Worm (Caenorhabditis elegans) whole organism, young adult: ENCODE data around the gene F41E6.17.

Experiments used
- B0336.3 ChIP-seq: fragments of 200-800 bp; sonication (Bioruptor generic); IDR thresholded peaks from 2 replicates; pipeline ENCODE4 v1.3.6; 2022; ENCODE audit warnings: missing genetic modification characterization, missing compliant biosample characterization
- C06A6.2 ChIP-seq: fragments of 200-800 bp; sonication (Bioruptor generic); conservative IDR thresholded peaks from 2 replicates; pipeline ENCODE4 v1.3.6; 2022; ENCODE audit warnings: missing genetic modification characterization, missing compliant biosample characterization
- C17E4.6 ChIP-seq: fragments of 200-800 bp; sonication (Bioruptor generic); IDR thresholded peaks from 2 replicates; pipeline ENCODE4 v1.3.6; 2022; ENCODE audit warnings: missing genetic modification reagents, missing genetic modification characterization, missing compliant biosample characterization
- F22D6.2 ChIP-seq: sonication (generic microtip); optimal IDR thresholded peaks from 2 replicates; lab custom pipeline; 2016; ENCODE audit warnings: mild to moderate bottlenecking, missing genetic modification characterization, missing compliant biosample characterization
- F37B4.10 ChIP-seq: fragments of 200-800 bp; sonication (Bioruptor generic); IDR thresholded peaks from 2 replicates; pipeline ENCODE4 v1.3.6; 2022; ENCODE audit warnings: missing genetic modification characterization, missing compliant biosample characterization
- F39B2.1 ChIP-seq: fragments of 200-800 bp; sonication (Bioruptor generic); IDR thresholded peaks from 2 replicates; pipeline ENCODE4 v1.3.6; 2022; ENCODE audit warnings: missing genetic modification reagents, missing genetic modification characterization, missing compliant biosample characterization
- F52B5.7 ChIP-seq: sonication (generic microtip); optimal IDR thresholded peaks from 2 replicates; lab custom pipeline; 2016; ENCODE audit warnings: mild to moderate bottlenecking, missing genetic modification characterization, missing compliant biosample characterization
- F57A8.1 ChIP-seq: fragments of 200-800 bp; sonication (Bioruptor generic); optimal IDR thresholded peaks from 2 replicates; lab custom pipeline; 2018; ENCODE audit warnings: mild to moderate bottlenecking, missing genetic modification characterization, moderate library complexity, missing compliant biosample characterization
- K11D2.4 ChIP-seq: fragments of 200-800 bp; sonication (Bioruptor generic); IDR thresholded peaks from 2 replicates; pipeline ENCODE4 v1.3.6; 2022; ENCODE audit warnings: missing genetic modification reagents, missing genetic modification characterization, missing compliant biosample characterization
- K12H6.12 ChIP-seq: fragments of 200-800 bp; sonication (Bioruptor generic); optimal IDR thresholded peaks from 2 replicates; lab custom pipeline; 2018; ENCODE audit warnings: mild to moderate bottlenecking, missing genetic modification characterization, missing compliant biosample characterization
- T07F8.4 ChIP-seq: sonication (generic microtip); optimal IDR thresholded peaks from 2 replicates; lab custom pipeline; 2016; ENCODE audit warnings: mild to moderate bottlenecking, missing genetic modification characterization, moderate library complexity, missing compliant biosample characterization
- Y53G8AR.9 ChIP-seq: fragments of 200-800 bp; sonication (Bioruptor generic); conservative IDR thresholded peaks from 2 replicates; pipeline ENCODE4 v1.3.6; 2022; ENCODE audit warnings: missing genetic modification reagents, missing genetic modification characterization, missing compliant biosample characterization
- Y56A3A.18 ChIP-seq: fragments of 200-800 bp; sonication (Bioruptor generic); IDR thresholded peaks from 2 replicates; pipeline ENCODE4 v1.3.6; 2022; ENCODE audit warnings: missing genetic modification reagents, missing genetic modification characterization, missing compliant biosample characterization
- Y67H2A.10 ChIP-seq: fragments of 200-800 bp; sonication (Bioruptor generic); conservative IDR thresholded peaks from 2 replicates; pipeline ENCODE4 v1.3.6; 2022; ENCODE audit warnings: missing genetic modification reagents, missing genetic modification characterization, missing compliant biosample characterization
- Y95B8A.8 ChIP-seq: fragments of 200-800 bp; sonication (Bioruptor generic); IDR thresholded peaks from 2 replicates; pipeline ENCODE4 v1.3.6; 2022; ENCODE audit warnings: missing genetic modification reagents, missing genetic modification characterization, missing compliant biosample characterization
- ama-1 ChIP-seq, 3 experiments: fragments of 150-350 bp in 1 of 3; sonication (generic microtip) in 2 of 3; optimal IDR thresholded peaks; 2 replicates each; lab custom pipeline; 2014 to 2018; ENCODE audit warnings: missing biosample characterization in 2 of 3, missing genetic modification characterization in 2 of 3, missing genetic modification reagents in 2 of 3
- atf-7 ChIP-seq: sonication (generic microtip); optimal IDR thresholded peaks from 2 replicates; lab custom pipeline; 2017; ENCODE audit warnings: mild to moderate bottlenecking, missing genetic modification characterization, missing compliant biosample characterization
- attf-6 ChIP-seq: fragments of 200-800 bp; sonication (Bioruptor generic); IDR thresholded peaks from 2 replicates; pipeline ENCODE4 v1.3.6; 2022; ENCODE audit warnings: missing genetic modification reagents, missing genetic modification characterization, missing compliant biosample characterization
- bed-1 ChIP-seq: fragments of 200-800 bp; sonication (Bioruptor generic); IDR thresholded peaks from 2 replicates; pipeline ENCODE4 v1.3.6; 2022; ENCODE audit warnings: missing genetic modification reagents, missing genetic modification characterization, missing compliant biosample characterization
- cebp-2 ChIP-seq: fragments of 200-800 bp; sonication (Bioruptor generic); IDR thresholded peaks from 2 replicates; pipeline ENCODE4 v1.3.6; 2022; ENCODE audit warnings: missing genetic modification characterization, missing compliant biosample characterization
- ceh-79 ChIP-seq: sonication (generic microtip); optimal IDR thresholded peaks from 2 replicates; lab custom pipeline; 2017; ENCODE audit warnings: mild to moderate bottlenecking, missing genetic modification characterization, missing compliant biosample characterization
- chd-7 ChIP-seq: sonication (generic microtip); optimal IDR thresholded peaks from 2 replicates; lab custom pipeline; 2016; ENCODE audit warnings: mild to moderate bottlenecking, missing genetic modification characterization, moderate library complexity, missing compliant biosample characterization
- egl-18 ChIP-seq: fragments of 200-800 bp; sonication (Bioruptor generic); IDR thresholded peaks from 2 replicates; pipeline ENCODE4 v1.3.6; 2022; ENCODE audit warnings: missing genetic modification reagents, missing genetic modification characterization, missing compliant biosample characterization
- egl-44 ChIP-seq: fragments of 200-800 bp; sonication (Bioruptor generic); IDR thresholded peaks from 2 replicates; pipeline ENCODE4 v1.3.6; 2022; ENCODE audit warnings: missing genetic modification reagents, missing genetic modification characterization, missing compliant biosample characterization
- egrh-3 ChIP-seq: fragments of 200-800 bp; sonication (Bioruptor generic); IDR thresholded peaks from 2 replicates; pipeline ENCODE4 v1.3.6; 2022; ENCODE audit warnings: missing genetic modification reagents, missing genetic modification characterization, missing compliant biosample characterization
- ets-4 ChIP-seq: fragments of 200-800 bp; sonication (Bioruptor generic); optimal IDR thresholded peaks from 2 replicates; lab custom pipeline; 2018; ENCODE audit warnings: mild to moderate bottlenecking, missing genetic modification characterization, missing compliant biosample characterization
- hlh-12 ChIP-seq: sonication (generic microtip); optimal IDR thresholded peaks from 2 replicates; lab custom pipeline; 2016; ENCODE audit warnings: missing genetic modification characterization, missing compliant biosample characterization
- hrde-1 ChIP-seq: sonication (generic microtip); optimal IDR thresholded peaks from 2 replicates; lab custom pipeline; 2016; ENCODE audit warnings: missing genetic modification characterization, mild to moderate bottlenecking, missing compliant biosample characterization, moderate library complexity, missing genotype, missing genetic modification reagents, borderline replicate concordance
- hsf-1 ChIP-seq: fragments of 200-800 bp; sonication (Bioruptor generic); IDR thresholded peaks from 2 replicates; pipeline ENCODE4 v1.3.6; 2022; ENCODE audit warnings: missing genetic modification reagents, missing genetic modification characterization, missing compliant biosample characterization
- lir-1 ChIP-seq: fragments of 200-800 bp; sonication (Bioruptor generic); conservative IDR thresholded peaks from 2 replicates; pipeline ENCODE4 v1.3.6; 2022; ENCODE audit warnings: missing genetic modification reagents, missing genetic modification characterization, missing compliant biosample characterization
- madf-10 ChIP-seq: sonication (generic microtip); optimal IDR thresholded peaks from 2 replicates; lab custom pipeline; 2016; ENCODE audit warnings: mild to moderate bottlenecking, missing genetic modification characterization, missing compliant biosample characterization
- madf-6 ChIP-seq: fragments of 200-800 bp; sonication (Bioruptor generic); IDR thresholded peaks from 2 replicates; pipeline ENCODE4 v1.3.6; 2022; ENCODE audit warnings: missing genetic modification reagents, missing genetic modification characterization, missing compliant biosample characterization
- madf-8 ChIP-seq: fragments of 200-800 bp; sonication (Bioruptor generic); conservative IDR thresholded peaks from 2 replicates; pipeline ENCODE4 v1.3.6; 2022; ENCODE audit warnings: missing genetic modification reagents, missing genetic modification characterization, missing compliant biosample characterization
- mes-4 ChIP-seq: sonication (generic microtip); optimal IDR thresholded peaks from 2 replicates; lab custom pipeline; 2016; ENCODE audit warnings: missing genotype, missing genetic modification characterization, missing compliant biosample characterization
- mxl-1 ChIP-seq: sonication (generic microtip); optimal IDR thresholded peaks from 2 replicates; lab custom pipeline; 2016; ENCODE audit warnings: missing genetic modification characterization, missing compliant biosample characterization
- nfyb-1 ChIP-seq: fragments of 200-800 bp; sonication (Bioruptor generic); IDR thresholded peaks from 2 replicates; pipeline ENCODE4 v1.3.6; 2022; ENCODE audit warnings: missing genetic modification reagents, missing genetic modification characterization, missing compliant biosample characterization
- nhr-80 ChIP-seq: sonication (generic microtip); optimal IDR thresholded peaks from 2 replicates; lab custom pipeline; 2016; ENCODE audit warnings: missing genetic modification characterization, missing compliant biosample characterization
- pbrm-1 ChIP-seq: fragments of 200-800 bp; sonication (Bioruptor generic); IDR thresholded peaks from 2 replicates; pipeline ENCODE4 v1.3.6; 2022; ENCODE audit warnings: missing genetic modification reagents, missing genetic modification characterization, missing compliant biosample characterization
- rec-8 ChIP-seq, 2 experiments: sonication (generic microtip); optimal IDR thresholded peaks; 2 replicates each; lab custom pipeline; 2016; ENCODE audit warnings: mild to moderate bottlenecking in 2 of 2, missing genetic modification characterization in 2 of 2, missing genetic modification reagents in 2 of 2, missing genotype in 2 of 2, missing biosample characterization in 1 of 2, missing compliant biosample characterization in 1 of 2, moderate library complexity in 1 of 2
- snpc-1.3 ChIP-seq: sonication (generic microtip); optimal IDR thresholded peaks from 2 replicates; lab custom pipeline; 2017; ENCODE audit warnings: missing genetic modification characterization, mild to moderate bottlenecking, missing compliant biosample characterization, antibody characterized with exemption, moderate library complexity, missing genotype, missing genetic modification reagents; ENCODE audit not compliant: insufficient read depth
- snpc-4 ChIP-seq, 5 experiments: fragments of 150-350 bp in 1 of 5; sonication (generic microtip) in 4 of 5; optimal IDR thresholded peaks; 2 replicates each; lab custom pipeline; 2014 to 2018; ENCODE audit warnings: missing genetic modification characterization in 5 of 5, missing biosample characterization in 3 of 5, antibody characterized with exemption in 2 of 5, mild to moderate bottlenecking in 2 of 5, missing compliant biosample characterization in 2 of 5, missing genotype in 2 of 5, moderate library complexity in 2 of 5, missing genetic modification reagents in 1 of 5
- sptf-2 ChIP-seq: fragments of 200-800 bp; sonication (Bioruptor generic); optimal IDR thresholded peaks from 2 replicates; lab custom pipeline; 2018; ENCODE audit warnings: mild to moderate bottlenecking, missing genetic modification characterization, missing compliant biosample characterization
- tlf-1 ChIP-seq: fragments of 200-800 bp; sonication (Bioruptor generic); optimal IDR thresholded peaks from 2 replicates; lab custom pipeline; 2018; ENCODE audit warnings: mild to moderate bottlenecking, missing genetic modification characterization, missing compliant biosample characterization
- unc-130 ChIP-seq: sonication (generic microtip); optimal IDR thresholded peaks from 2 replicates; lab custom pipeline; 2016; ENCODE audit warnings: missing genetic modification reagents, missing genetic modification characterization, missing compliant biosample characterization
- ztf-22 ChIP-seq: fragments of 200-800 bp; sonication (Bioruptor generic); optimal IDR thresholded peaks from 2 replicates; lab custom pipeline; 2018; ENCODE audit warnings: mild to moderate bottlenecking, missing genetic modification characterization, moderate library complexity, missing compliant biosample characterization
- ztf-26 ChIP-seq: sonication (generic microtip); optimal IDR thresholded peaks from 2 replicates; lab custom pipeline; 2017; ENCODE audit warnings: missing genetic modification characterization, missing compliant biosample characterization
- ztf-28 ChIP-seq: fragments of 200-800 bp; sonication (Bioruptor generic); IDR thresholded peaks from 2 replicates; pipeline ENCODE4 v1.3.6; 2022; ENCODE audit warnings: missing genetic modification reagents, missing genetic modification characterization, missing compliant biosample characterization

Gene F41E6.17

DNA sequence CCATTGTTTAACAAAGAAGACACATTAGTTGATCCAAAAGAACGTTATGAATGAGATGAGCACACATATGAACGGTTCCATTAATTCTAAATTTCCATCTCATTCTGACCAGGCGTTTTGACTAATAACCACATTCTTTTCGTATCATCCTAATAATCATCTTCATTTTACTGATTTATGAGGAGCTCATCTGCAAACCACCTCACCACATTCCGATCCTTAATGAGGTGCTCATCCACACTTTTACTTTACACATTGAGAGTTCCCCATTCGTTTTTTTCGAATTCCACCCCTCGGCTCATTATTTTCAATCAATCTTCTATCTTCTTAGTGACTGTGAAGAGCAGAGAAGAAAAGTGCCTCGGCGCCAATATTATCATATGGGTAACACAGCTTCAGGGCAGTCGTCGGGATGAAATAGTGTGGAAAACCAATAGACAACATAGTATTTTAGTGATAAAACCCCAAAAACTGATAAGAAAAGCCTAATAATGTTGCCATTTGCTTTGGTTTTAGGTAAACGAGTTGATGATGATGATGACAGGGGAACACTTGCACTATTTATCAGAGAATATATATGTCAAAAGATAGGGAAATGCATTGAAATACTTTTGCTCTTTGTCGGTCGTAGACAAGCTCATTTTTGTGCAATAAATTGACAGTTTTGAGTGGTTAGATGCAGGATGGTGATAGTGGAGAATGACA, 27.3 kb downstream of the F41E6.17 start (continued):
- TF ChIP-seq F22D6.2 (tag; lab: Kevin White, UChicago): peak; percentile 52
- TF ChIP-seq madf-10 (tag; lab: Kevin White, UChicago): peak; percentile 58
- no peak for TF ChIP-seq egrh-3 (GFP tag; lab: Robert Waterston, UW)
- TF ChIP-seq C17E4.6 (GFP tag; lab: Robert Waterston, UW): no peak
- TF ChIP-seq pbrm-1 (GFP tag; lab: Robert Waterston, UW): no peak
- no peak for TF ChIP-seq mxl-1 (tag; lab: Kevin White, UChicago)
- no peak for TF ChIP-seq lir-1 (GFP tag; lab: Robert Waterston, UW)
- no peak for TF ChIP-seq Y53G8AR.9
- no peak for TF ChIP-seq F52B5.7 (tag; lab: Kevin White, UChicago)
- peak; percentile 58 for TF ChIP-seq tlf-1
- TF ChIP-seq sptf-2: peak; percentile 46
- TF ChIP-seq B0336.3 (GFP tag; lab: Robert Waterston, UW): peak; percentile 56; the same call in 1 of the 2 replicates
- peak; percentile 97 for TF ChIP-seq ztf-22
- peak; percentile 60; the same call in 1 of the 2 replicates for TF ChIP-seq egl-44 (GFP tag; lab: Robert Waterston, UW)
- no peak for TF ChIP-seq hlh-12
- TF ChIP-seq cebp-2 (GFP tag; lab: Robert Waterston, UW): no peak
- TF ChIP-seq F37B4.10 (GFP tag; lab: Robert Waterston, UW): no peak
- no peak for TF ChIP-seq snpc-4 (GFP tag; optimal IDR thresholded peaks at IDR 0.05; lab: Kevin White, UChicago)
- TF ChIP-seq snpc-4 (tag; optimal IDR thresholded peaks at IDR 0.05; lab: Kevin White, UChicago): peak in 2 of 4 experiments; percentile 18 to 29
- no peak for TF ChIP-seq unc-130 (GFP tag; lab: Kevin White, UChicago)
- peak; percentile 96 for TF ChIP-seq atf-7 (tag; lab: Kevin White, UChicago)
- TF ChIP-seq C06A6.2 (GFP tag; lab: Robert Waterston, UW): no peak
- TF ChIP-seq ets-4: peak; percentile 97
- TF ChIP-seq K11D2.4: no peak
- TF ChIP-seq bed-1: no peak
- no peak for TF ChIP-seq hrde-1 (tag; lab: Kevin White, UChicago)
- TF ChIP-seq ztf-28 (GFP tag; lab: Robert Waterston, UW): no peak
- no peak for TF ChIP-seq ceh-79 (tag; lab: Kevin White, UChicago)
- TF ChIP-seq T07F8.4 (tag; lab: Kevin White, UChicago): no peak
- TF ChIP-seq mes-4 (tag; lab: Kevin White, UChicago): no peak
- TF ChIP-seq F39B2.1 (GFP tag; lab: Robert Waterston, UW): no peak
- TF ChIP-seq snpc-1.3 (tag; lab: Kevin White, UChicago): no peak
- no peak for TF ChIP-seq hsf-1
- TF ChIP-seq ama-1 (optimal IDR thresholded peaks at IDR 0.05; lab: Kevin White, UChicago): no peak
- TF ChIP-seq ama-1 (GFP tag; optimal IDR thresholded peaks at IDR 0.05; lab: Kevin White, UChicago): no peak
- no peak for TF ChIP-seq F57A8.1
- no peak for TF ChIP-seq madf-6 (GFP tag; lab: Robert Waterston, UW)
- no peak for TF ChIP-seq K12H6.12 (tag; lab: Kevin White, UChicago)
- no peak for TF ChIP-seq Y56A3A.18 (GFP tag; lab: Robert Waterston, UW)
- TF ChIP-seq egl-18: no peak
- peak; percentile 67 for TF ChIP-seq chd-7 (tag; lab: Kevin White, UChicago)
- TF ChIP-seq ztf-26 (tag; lab: Kevin White, UChicago): no peak
- no peak for TF ChIP-seq Y95B8A.8 (GFP tag; lab: Robert Waterston, UW)
- TF ChIP-seq attf-6 (GFP tag; lab: Robert Waterston, UW): no peak
- peak; percentile 100 for TF ChIP-seq nhr-80
- TF ChIP-seq nfyb-1 (GFP tag; lab: Robert Waterston, UW): no peak
- TF ChIP-seq rec-8 (tag; optimal IDR thresholded peaks at IDR 0.05; lab: Kevin White, UChicago): no peak
- TF ChIP-seq madf-8 (GFP tag; lab: Robert Waterston, UW): no peak
- no peak for TF ChIP-seq Y67H2A.10
